Fruit fly (Drosophila melanogaster): ENCODE results near the gene CG16820.

CG16820 gene

dm6 chr2L:13236194-13236593, 9.8 kb upstream of the CG16820 start, which contains the start of gene Jhbp14:
Gene Jhbp14, plus strand, starts transcription at chr2L:13236494.
- TF ChIP-seq Bdp1 (GFP tag; optimal IDR thresholded peaks at IDR 0.05), result no peak
- TF ChIP-seq ash1 (GFP tag; optimal IDR thresholded peaks at IDR 0.05), result no peak
- no peak for TF ChIP-seq oc (tag; optimal IDR thresholded peaks at IDR 0.05)
- TF ChIP-seq Eip74EF (GFP tag; optimal IDR thresholded peaks at IDR 0.05), result no peak
- TF ChIP-seq CG9932 (GFP tag; IDR thresholded peaks at IDR 0.05), result no peak
- no peak for TF ChIP-seq CG14965 (GFP tag; optimal IDR thresholded peaks at IDR 0.05; ENCODE audit: borderline replicate concordance)
- TF ChIP-seq fd3F (GFP tag; optimal IDR thresholded peaks at IDR 0.05), result no peak
- TF ChIP-seq CG3847 (GFP tag; IDR thresholded peaks at IDR 0.05), result no peak
- no peak for TF ChIP-seq Doc3 (GFP tag; IDR thresholded peaks at IDR 0.05; ENCODE audit: partially characterized antibody)
- no peak for TF ChIP-seq CG6683 (GFP tag; optimal IDR thresholded peaks at IDR 0.05)
- no peak for TF ChIP-seq CG12071 (GFP tag; optimal IDR thresholded peaks at IDR 0.05)
- TF ChIP-seq nerfin-1 (tag; optimal IDR thresholded peaks at IDR 0.05), result no peak
- no peak for TF ChIP-seq tup (GFP tag; optimal IDR thresholded peaks at IDR 0.05)

dm6 chr2L:13239689-13240088, 6.3 kb upstream of the CG16820 start, which contains the start of gene Jhbp13:
Gene Jhbp13, plus strand, starts transcription at chr2L:13239989.
- no peak for TF ChIP-seq tgo (GFP tag; IDR thresholded peaks at IDR 0.05)
- TF ChIP-seq lov (optimal IDR thresholded peaks at IDR 0.05), result no peak
- TF ChIP-seq lov (GFP tag; IDR thresholded peaks at IDR 0.05), result no peak
- TF ChIP-seq CG6254 (GFP tag; optimal IDR thresholded peaks at IDR 0.05), result no peak
- no peak for TF ChIP-seq Doc3 (GFP tag; IDR thresholded peaks at IDR 0.05; ENCODE audit: partially characterized antibody)
- TF ChIP-seq CG15073 (GFP tag; optimal IDR thresholded peaks at IDR 0.05), result no peak
- TF ChIP-seq ATbp (GFP tag; optimal IDR thresholded peaks at IDR 0.05), result no peak
- no peak for TF ChIP-seq lilli (GFP tag; optimal IDR thresholded peaks at IDR 0.05)
- no peak for TF ChIP-seq E2f2 (GFP tag; IDR thresholded peaks at IDR 0.05)
- no peak for TF ChIP-seq CG13624 (GFP tag; optimal IDR thresholded peaks at IDR 0.05)
- no peak for TF ChIP-seq Nf-YC (tag; optimal IDR thresholded peaks at IDR 0.05)
- TF ChIP-seq hbn (GFP tag; IDR thresholded peaks at IDR 0.05; ENCODE audit: partially characterized antibody), result no peak

dm6 chr2L:13244759-13245308, 1.2 kb upstream of the CG16820 start:
- TF ChIP-seq CG2199 (GFP tag; IDR thresholded peaks at IDR 0.05) (peak; percentile 69; the same call in 1 of the 3 replicates), Med (GFP tag) (peak; percentile 60), CG2202 (tag; optimal IDR thresholded peaks at IDR 0.05) (no peak), zen (tag; optimal IDR thresholded peaks at IDR 0.05) (peak; percentile 10), sens (GFP tag) (peak; percentile 81), CG17328 (GFP tag; IDR thresholded peaks at IDR 0.05) (0 out of 2 replicates have a peak, but pooled peaks have one; percentile 14), pros (GFP tag; optimal IDR thresholded peaks at IDR 0.05) (peak; percentile 95), Lpt (GFP tag; optimal IDR thresholded peaks at IDR 0.05) (no peak)

DNA sequence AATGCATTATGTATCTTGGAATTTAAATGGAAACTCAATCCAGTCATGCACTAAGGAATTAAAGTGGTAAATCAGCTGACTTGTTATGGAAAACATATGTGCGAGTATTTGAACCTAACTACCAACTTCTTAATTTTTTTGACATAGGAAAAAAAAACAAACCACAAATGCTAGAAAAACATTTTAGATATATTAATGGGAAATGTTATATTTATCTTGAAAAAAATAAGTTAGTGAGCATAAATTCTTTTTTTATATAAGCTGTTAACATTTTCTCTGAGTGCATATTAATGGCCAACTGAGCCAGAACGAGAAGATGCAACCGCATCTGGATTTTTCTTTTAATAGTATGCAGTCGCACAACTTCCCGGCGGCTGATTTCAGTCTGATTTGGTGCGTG, 5.1 kb downstream of the CG16820 start:
- TF ChIP-seq CG4404 (GFP tag; IDR thresholded peaks at IDR 0.05), result no peak
- no peak for TF ChIP-seq hb (GFP tag; IDR thresholded peaks at IDR 0.05; ENCODE audit: partially characterized antibody)
- no peak for TF ChIP-seq Xbp1 (GFP tag; optimal IDR thresholded peaks at IDR 0.05)
- TF ChIP-seq Six4 (GFP tag; optimal IDR thresholded peaks at IDR 0.05), result no peak
- TF ChIP-seq Hr78 (GFP tag; optimal IDR thresholded peaks at IDR 0.05), result no peak
- no peak for TF ChIP-seq CG14667 (GFP tag; IDR thresholded peaks at IDR 0.05)
- no peak for TF ChIP-seq ase (GFP tag; IDR thresholded peaks at IDR 0.05)
- TF ChIP-seq B-H2 (GFP tag; optimal IDR thresholded peaks at IDR 0.05), result no peak
- TF ChIP-seq MESR4 (GFP tag; optimal IDR thresholded peaks at IDR 0.05), result no peak

Measured in whole organism, embryonic.